Worm (Caenorhabditis elegans): ENCODE results near the gene mip-1.

The mip-1 gene

ce11 chrIII:4792560-4793136 lies at the start of gene mip-1:
Gene mip-1 (plus strand): TSS chrIII:4793086.
- TF ChIP-seq tbx-2 (tag; optimal IDR thresholded peaks at IDR 0.05) (no peak), K02D7.2 (tag; optimal IDR thresholded peaks at IDR 0.05) (no peak), che-1 (tag; optimal IDR thresholded peaks at IDR 0.05) (no peak), ref-2 (tag; optimal IDR thresholded peaks at IDR 0.05) (no peak), ceh-19 (GFP tag; optimal IDR thresholded peaks at IDR 0.05) (no peak), pag-3 (tag; optimal IDR thresholded peaks at IDR 0.05; ENCODE audit: borderline replicate concordance) (no peak), ceh-14 (tag; optimal IDR thresholded peaks at IDR 0.05) (no peak), ztf-16 (tag; optimal IDR thresholded peaks at IDR 0.05) (no peak), npax-4 (tag; optimal IDR thresholded peaks at IDR 0.05) (no peak), fkh-6 (tag; optimal IDR thresholded peaks at IDR 0.05) (no peak), mec-3 (tag; optimal IDR thresholded peaks at IDR 0.05; ENCODE audit: borderline replicate concordance) (no peak), sox-2 (GFP tag; IDR thresholded peaks at IDR 0.05) (no peak), ets-4 (tag; optimal IDR thresholded peaks at IDR 0.05) (no peak), pha-4 (tag; optimal IDR thresholded peaks at IDR 0.05) (no peak)

ce11 chrIII:4745934-4746333 lies 47.0 kb upstream of the mip-1 start, which contains the start of gene F17C8.6:
Gene F17C8.6 (minus strand): TSS chrIII:4746034.
- TF ChIP-seq ets-4 (tag; optimal IDR thresholded peaks at IDR 0.05) (no peak), ceh-48 (tag; optimal IDR thresholded peaks at IDR 0.05) (no peak)

ce11 chrIII:4748109-4748508 lies 44.8 kb upstream of the mip-1 start, which contains the start of gene col-89:
Gene col-89 (plus strand): TSS chrIII:4748127.
- TF ChIP-seq che-1 (tag; optimal IDR thresholded peaks at IDR 0.05) (no peak), pha-4 (tag; optimal IDR thresholded peaks at IDR 0.05) (no peak)

- TF ChIP-seq C08G9.2 (tag; optimal IDR thresholded peaks at IDR 0.05) (peak; percentile 22), gmeb-2 (tag; optimal IDR thresholded peaks at IDR 0.05) (no peak), dve-1 (tag; optimal IDR thresholded peaks at IDR 0.05) (no peak)
Measured at ce11 chrIII:4748666-4749065, 44.2 kb upstream of the mip-1 start.

- no peak for TF ChIP-seq sdc-2 (tag; optimal IDR thresholded peaks at IDR 0.05)
- TF ChIP-seq pha-2 (tag; optimal IDR thresholded peaks at IDR 0.05), result no peak
- TF ChIP-seq K02D7.2 (tag; optimal IDR thresholded peaks at IDR 0.05), result no peak
- no peak for TF ChIP-seq sox-2 (GFP tag; IDR thresholded peaks at IDR 0.05)
- no peak for TF ChIP-seq pha-4 (tag; optimal IDR thresholded peaks at IDR 0.05)
- no peak for TF ChIP-seq eyg-1 (tag; optimal IDR thresholded peaks at IDR 0.05)
- TF ChIP-seq ref-2 (tag; optimal IDR thresholded peaks at IDR 0.05), result peak; percentile 29
- no peak for TF ChIP-seq ahr-1 (tag; optimal IDR thresholded peaks at IDR 0.05)
- no peak for TF ChIP-seq che-1 (tag; optimal IDR thresholded peaks at IDR 0.05)
- peak; percentile 70 for TF ChIP-seq ceh-14 (tag; optimal IDR thresholded peaks at IDR 0.05)
- no peak for TF ChIP-seq fkh-10 (GFP tag; optimal IDR thresholded peaks at IDR 0.05)
- TF ChIP-seq C08G9.2 (tag; optimal IDR thresholded peaks at IDR 0.05), result no peak
- TF ChIP-seq ceh-18 (tag; optimal IDR thresholded peaks at IDR 0.05), result peak; percentile 68
- no peak for TF ChIP-seq pros-1 (tag; optimal IDR thresholded peaks at IDR 0.05)
- TF ChIP-seq odd-2 (tag; optimal IDR thresholded peaks at IDR 0.05), result no peak
- TF ChIP-seq nfya-1 (tag; optimal IDR thresholded peaks at IDR 0.05), result peak; percentile 87
- TF ChIP-seq elt-2 (tag; optimal IDR thresholded peaks at IDR 0.05), result peak; percentile 33
- no peak for TF ChIP-seq ztf-16 (tag; optimal IDR thresholded peaks at IDR 0.05)
- peak; percentile 70 for TF ChIP-seq ets-4 (tag; optimal IDR thresholded peaks at IDR 0.05)
- no peak for TF ChIP-seq dmd-4 (tag; optimal IDR thresholded peaks at IDR 0.05; ENCODE audit: borderline replicate concordance)
- no peak for TF ChIP-seq syd-9 (tag; optimal IDR thresholded peaks at IDR 0.05)
- no peak for TF ChIP-seq pqm-1 (tag; optimal IDR thresholded peaks at IDR 0.05)
- TF ChIP-seq unc-3 (GFP tag; conservative IDR thresholded peaks at IDR 0.05), result no peak
- TF ChIP-seq unc-3 (tag; optimal IDR thresholded peaks at IDR 0.05), result no peak
- TF ChIP-seq F13H6.1 (tag; optimal IDR thresholded peaks at IDR 0.05), result no peak
- TF ChIP-seq ceh-34 (tag; optimal IDR thresholded peaks at IDR 0.05), result peak; percentile 22
- no peak for TF ChIP-seq pat-9 (tag; optimal IDR thresholded peaks at IDR 0.05)
- TF ChIP-seq ceh-30 (tag; optimal IDR thresholded peaks at IDR 0.05), result no peak
- no peak for TF ChIP-seq hlh-8 (tag; optimal IDR thresholded peaks at IDR 0.05)
- TF ChIP-seq unc-86 (tag; optimal IDR thresholded peaks at IDR 0.05), result peak; percentile 4
- TF ChIP-seq ceh-22 (tag; optimal IDR thresholded peaks at IDR 0.05), result no peak
- TF ChIP-seq ttx-3 (tag; optimal IDR thresholded peaks at IDR 0.05), result no peak
- TF ChIP-seq ceh-9 (tag; optimal IDR thresholded peaks at IDR 0.05), result no peak
- peak; percentile 9 for TF ChIP-seq ceh-48 (tag; optimal IDR thresholded peaks at IDR 0.05)
Measured at ce11 chrIII:4754001-4754561, 38.8 kb upstream of the mip-1 start, which contains the start of the genes rps-0 and rbg-3. Gene rps-0 (minus strand): TSS chrIII:4754051. Gene rbg-3 (plus strand): TSS chrIII:4754424.

Data from whole organism, late embryonic.